Fruit fly (Drosophila melanogaster) whole organism, wandering third instar larva: ENCODE results near the gene CG2162.

Experiments used
- Vsx2 ChIP-seq: fragments of 200-300, 225-300 bp; sonication (Bioruptor generic); optimal IDR thresholded peaks from 2 replicates; lab custom pipeline; 2018; ENCODE audit warnings: missing biosample characterization, missing genetic modification characterization; ENCODE audit not compliant: partially characterized antibody
- ey ChIP-seq: fragments of 200-800 bp; sonication (Bioruptor generic); optimal IDR thresholded peaks from 2 replicates; lab custom pipeline; 2016; ENCODE audit warnings: missing biosample characterization, missing genetic modification characterization

DNA sequence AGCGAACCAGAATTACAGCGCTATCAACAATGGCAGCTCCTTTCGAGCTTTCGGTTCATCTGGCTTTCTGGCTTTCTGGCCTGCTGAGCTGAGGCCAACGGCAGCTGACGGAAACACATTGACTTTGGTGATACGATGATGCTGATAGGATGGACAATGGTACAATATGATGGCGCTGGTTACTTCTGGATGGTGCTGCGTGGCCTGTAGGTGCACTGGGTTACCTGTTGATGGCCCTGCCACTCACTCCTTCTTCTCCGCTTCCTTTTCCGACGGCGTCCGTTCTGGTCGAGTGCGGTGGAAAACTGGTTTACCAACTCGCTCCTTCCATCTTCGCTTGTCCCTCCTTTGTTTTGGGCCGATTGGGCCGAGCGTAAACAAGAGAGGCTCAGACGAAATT is 39.8 kb downstream of the CG2162 start:
- TF ChIP-seq ey (GFP tag; lab: Kevin White, UChicago) (no peak), Vsx2 (GFP tag; lab: Kevin White, UChicago) (peak; percentile 70)
